Worm (Caenorhabditis elegans) whole organism, young adult: ENCODE data around the gene twk-9.

Experiments
- C06A6.2 ChIP-seq: fragments of 200-800 bp; sonication (Bioruptor generic); conservative IDR thresholded peaks from 2 replicates; pipeline ENCODE4 v1.3.6; 2022; ENCODE audit warnings: missing genetic modification characterization, missing compliant biosample characterization
- F37B4.10 ChIP-seq: fragments of 200-800 bp; sonication (Bioruptor generic); IDR thresholded peaks from 2 replicates; pipeline ENCODE4 v1.3.6; 2022; ENCODE audit warnings: missing genetic modification characterization, missing compliant biosample characterization
- Y53G8AR.9 ChIP-seq: fragments of 200-800 bp; sonication (Bioruptor generic); conservative IDR thresholded peaks from 2 replicates; pipeline ENCODE4 v1.3.6; 2022; ENCODE audit warnings: missing genetic modification reagents, missing genetic modification characterization, missing compliant biosample characterization
- ama-1 ChIP-seq, 3 experiments: fragments of 150-350 bp in 1 of 3; sonication (generic microtip) in 2 of 3; optimal IDR thresholded peaks; 2 replicates each; lab custom pipeline; 2014 to 2018; ENCODE audit warnings: missing biosample characterization in 2 of 3, missing genetic modification characterization in 2 of 3, missing genetic modification reagents in 2 of 3
- ets-4 ChIP-seq: fragments of 200-800 bp; sonication (Bioruptor generic); optimal IDR thresholded peaks from 2 replicates; lab custom pipeline; 2018; ENCODE audit warnings: mild to moderate bottlenecking, missing genetic modification characterization, missing compliant biosample characterization
- hrde-1 ChIP-seq: sonication (generic microtip); optimal IDR thresholded peaks from 2 replicates; lab custom pipeline; 2016; ENCODE audit warnings: missing genetic modification characterization, mild to moderate bottlenecking, missing compliant biosample characterization, moderate library complexity, missing genotype, missing genetic modification reagents, borderline replicate concordance
- pha-4 ChIP-seq: fragments of 150-350 bp; sonication (generic microtip); optimal IDR thresholded peaks from 2 replicates; lab custom pipeline; 2014; ENCODE audit warnings: missing biosample characterization, missing genetic modification reagents, missing genetic modification characterization
- sptf-2 ChIP-seq: fragments of 200-800 bp; sonication (Bioruptor generic); optimal IDR thresholded peaks from 2 replicates; lab custom pipeline; 2018; ENCODE audit warnings: mild to moderate bottlenecking, missing genetic modification characterization, missing compliant biosample characterization
- ztf-26 ChIP-seq: sonication (generic microtip); optimal IDR thresholded peaks from 2 replicates; lab custom pipeline; 2017; ENCODE audit warnings: missing genetic modification characterization, missing compliant biosample characterization

DNA sequence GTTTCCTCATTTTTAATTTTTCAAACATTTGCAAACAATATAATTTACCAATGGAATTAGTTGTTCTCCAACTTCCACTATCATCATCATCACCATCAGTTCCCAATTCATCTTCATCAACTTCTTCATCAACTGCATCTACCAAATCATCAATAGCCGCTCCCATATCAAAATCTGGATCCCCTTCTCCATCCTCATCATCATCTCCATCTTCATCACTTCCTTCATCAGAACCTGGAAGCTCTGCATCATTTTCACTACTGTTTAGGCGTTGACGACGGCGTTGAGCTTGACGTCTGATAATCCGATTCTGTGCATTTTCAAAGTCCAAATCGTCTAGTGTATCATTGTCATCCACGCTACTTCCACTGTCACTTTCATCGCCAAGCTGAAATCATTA lies 4.9 kb downstream of the twk-9 start:
- TF ChIP-seq hrde-1 (tag; lab: Kevin White, UChicago) (no peak), ets-4 (GFP tag; lab: Kevin White, UChicago) (no peak), ztf-26 (tag; lab: Kevin White, UChicago) (no peak), Y53G8AR.9 (GFP tag; lab: Robert Waterston, UW) (no peak), pha-4 (no peak), ama-1 (optimal IDR thresholded peaks at IDR 0.05; lab: Kevin White, UChicago) (no peak), ama-1 (GFP tag; optimal IDR thresholded peaks at IDR 0.05; lab: Kevin White, UChicago) (no peak), sptf-2 (no peak), C06A6.2 (GFP tag; lab: Robert Waterston, UW) (no peak), F37B4.10 (no peak)
